Worm (Caenorhabditis elegans): ENCODE measurements around the gene lgc-13.
A peak's percentile ranks its signal among the peaks of the same experiment; 100 is the strongest.

lgc-13 gene

ce11 chrX:12081250-12081649 is 27.7 kb upstream of the lgc-13 start:
- TF ChIP-seq blmp-1 (tag; optimal IDR thresholded peaks at IDR 0.05; ENCODE audit: insufficient read depth) (no peak), sem-4 (tag; optimal IDR thresholded peaks at IDR 0.05) (no peak), dmd-4 (tag; optimal IDR thresholded peaks at IDR 0.05) (no peak), ceh-82 (tag; optimal IDR thresholded peaks at IDR 0.05) (no peak), unc-39 (tag; optimal IDR thresholded peaks at IDR 0.05) (no peak), ceh-16 (tag; optimal IDR thresholded peaks at IDR 0.05) (no peak), nhr-10 (tag; optimal IDR thresholded peaks at IDR 0.05) (no peak), ztf-11 (tag; optimal IDR thresholded peaks at IDR 0.05) (no peak), skn-1 (tag; optimal IDR thresholded peaks at IDR 0.05) (no peak)

ce11 chrX:12082813-12083212 is 26.2 kb upstream of the lgc-13 start:
- TF ChIP-seq C34F6.9 (tag; optimal IDR thresholded peaks at IDR 0.05) (no peak), mbf-1 (tag; optimal IDR thresholded peaks at IDR 0.05) (no peak), unc-62 (GFP tag; optimal IDR thresholded peaks at IDR 0.05) (no peak), unc-55 (GFP tag; optimal IDR thresholded peaks at IDR 0.05) (peak; percentile 12), sma-3 (GFP tag; optimal IDR thresholded peaks at IDR 0.05) (no peak), ceh-82 (tag; optimal IDR thresholded peaks at IDR 0.05) (no peak), sem-4 (tag; optimal IDR thresholded peaks at IDR 0.05) (peak; percentile 15), gmeb-1 (tag; optimal IDR thresholded peaks at IDR 0.05) (no peak), nhr-237 (tag; optimal IDR thresholded peaks at IDR 0.05) (no peak), egl-27 (tag; optimal IDR thresholded peaks at IDR 0.05) (no peak), aly-2 (tag; optimal IDR thresholded peaks at IDR 0.05) (no peak)

- TF ChIP-seq ceh-16 (tag; optimal IDR thresholded peaks at IDR 0.05): no peak
- no peak for TF ChIP-seq sma-9 (GFP tag; optimal IDR thresholded peaks at IDR 0.05)
- TF ChIP-seq sma-9 (tag; optimal IDR thresholded peaks at IDR 0.05): no peak
- TF ChIP-seq ztf-1 (GFP tag; conservative IDR thresholded peaks at IDR 0.05): no peak
- no peak for TF ChIP-seq aly-2 (tag; optimal IDR thresholded peaks at IDR 0.05)
- no peak for TF ChIP-seq elt-3 (tag; optimal IDR thresholded peaks at IDR 0.05)
- no peak for TF ChIP-seq nhr-25 (tag; optimal IDR thresholded peaks at IDR 0.05)
- no peak for TF ChIP-seq nhr-129 (tag; optimal IDR thresholded peaks at IDR 0.05)
- no peak for TF ChIP-seq lin-13 (GFP tag; optimal IDR thresholded peaks at IDR 0.05)
- no peak for TF ChIP-seq skn-1 (tag; optimal IDR thresholded peaks at IDR 0.05)
- TF ChIP-seq zag-1 (tag; optimal IDR thresholded peaks at IDR 0.05): no peak
Measured at ce11 chrX:12086297-12086696, 22.7 kb upstream of the lgc-13 start.

- TF ChIP-seq sma-9 (GFP tag; optimal IDR thresholded peaks at IDR 0.05) (no peak), sma-9 (tag; optimal IDR thresholded peaks at IDR 0.05) (no peak), unc-55 (GFP tag; optimal IDR thresholded peaks at IDR 0.05) (no peak), nhr-23 (tag; optimal IDR thresholded peaks at IDR 0.05) (no peak), lin-39 (tag; optimal IDR thresholded peaks at IDR 0.05) (no peak), egl-27 (tag; optimal IDR thresholded peaks at IDR 0.05) (no peak), fos-1 (tag; optimal IDR thresholded peaks at IDR 0.05) (no peak)
Measured at ce11 chrX:12092621-12093020, 16.3 kb upstream of the lgc-13 start.

ce11 chrX:12093043-12093442 is 15.9 kb upstream of the lgc-13 start, which contains the start of gene W03G11.4:
Gene W03G11.4, minus strand, starts transcription at chrX:12093143.
- TF ChIP-seq nhr-23 (tag; optimal IDR thresholded peaks at IDR 0.05) (no peak), ztf-11 (tag; optimal IDR thresholded peaks at IDR 0.05) (no peak), nhr-10 (tag; optimal IDR thresholded peaks at IDR 0.05) (no peak), ZK546.5 (tag; optimal IDR thresholded peaks at IDR 0.05) (no peak), mbf-1 (tag; optimal IDR thresholded peaks at IDR 0.05) (no peak), C34F6.9 (tag; optimal IDR thresholded peaks at IDR 0.05) (no peak), elt-3 (tag; optimal IDR thresholded peaks at IDR 0.05) (no peak), nhr-129 (tag; optimal IDR thresholded peaks at IDR 0.05) (no peak), nhr-237 (tag; optimal IDR thresholded peaks at IDR 0.05) (no peak), peb-1 (tag; optimal IDR thresholded peaks at IDR 0.05) (no peak), ceh-82 (tag; optimal IDR thresholded peaks at IDR 0.05) (no peak), lin-11 (tag; optimal IDR thresholded peaks at IDR 0.05) (no peak), ama-1 (optimal IDR thresholded peaks at IDR 0.05) (no peak), skn-1 (tag; optimal IDR thresholded peaks at IDR 0.05) (no peak), gmeb-1 (tag; optimal IDR thresholded peaks at IDR 0.05) (no peak), unc-62 (GFP tag; optimal IDR thresholded peaks at IDR 0.05) (no peak), lsy-2 (tag; optimal IDR thresholded peaks at IDR 0.05) (no peak), ceh-16 (tag; optimal IDR thresholded peaks at IDR 0.05) (no peak), lin-39 (tag; optimal IDR thresholded peaks at IDR 0.05) (no peak)
